Fruit fly (Drosophila melanogaster): Measurements from ENCODE around the gene Mob2.

Mob2 gene

dm6 chr3L:11587720-11588580 lies 25.9 kb upstream of the Mob2 start, which contains the start of gene rt (continued):
- TF ChIP-seq CG11247 (GFP tag; IDR thresholded peaks at IDR 0.05) (no peak), Nf-YB (GFP tag; optimal IDR thresholded peaks at IDR 0.05) (peak; percentile 29), lab (GFP tag; optimal IDR thresholded peaks at IDR 0.05) (peak; percentile 15), CG15073 (GFP tag; optimal IDR thresholded peaks at IDR 0.05) (no peak), CG12104 (GFP tag; optimal IDR thresholded peaks at IDR 0.05) (no peak), CG14441 (GFP tag; IDR thresholded peaks at IDR 0.05) (no peak), bab2 (GFP tag; optimal IDR thresholded peaks at IDR 0.05) (peak; percentile 14), nerfin-2 (GFP tag; IDR thresholded peaks at IDR 0.05; ENCODE audit: partially characterized antibody) (no peak), Ets97D (GFP tag; optimal IDR thresholded peaks at IDR 0.05) (no peak), tup (GFP tag; optimal IDR thresholded peaks at IDR 0.05) (no peak), HLH3B (GFP tag; IDR thresholded peaks at IDR 0.05) (peak; percentile 43; the same call in 1 of the 2 replicates), Atf-2 (GFP tag; optimal IDR thresholded peaks at IDR 0.05) (peak; percentile 16), klu (GFP tag; IDR thresholded peaks at IDR 0.05) (no peak), CG8944 (GFP tag; optimal IDR thresholded peaks at IDR 0.05) (no peak), lilli (GFP tag; optimal IDR thresholded peaks at IDR 0.05) (peak; percentile 47), CG2129 (GFP tag; IDR thresholded peaks at IDR 0.05; ENCODE audit: partially characterized antibody) (no peak), sr (GFP tag; IDR thresholded peaks at IDR 0.05) (no peak), CG3726 (GFP tag; IDR thresholded peaks at IDR 0.05) (0 out of 3 replicates have a peak, but pooled peaks have one; percentile 19), Lim3 (GFP tag; IDR thresholded peaks at IDR 0.05) (no peak), pros (GFP tag; optimal IDR thresholded peaks at IDR 0.05) (no peak), gsb-n (tag; optimal IDR thresholded peaks at IDR 0.05) (peak; percentile 60), CG10959 (GFP tag; IDR thresholded peaks at IDR 0.05) (0 out of 2 replicates have a peak, but pooled peaks have one; percentile 33), CG32772 (GFP tag; IDR thresholded peaks at IDR 0.05) (0 out of 2 replicates have a peak, but pooled peaks have one; percentile 27), Sox100B (GFP tag; optimal IDR thresholded peaks at IDR 0.05) (peak; percentile 69), CG6683 (GFP tag; optimal IDR thresholded peaks at IDR 0.05) (no peak), fd3F (GFP tag; optimal IDR thresholded peaks at IDR 0.05) (no peak), CG11560 (tag; IDR thresholded peaks at IDR 0.05) (no peak), psq (GFP tag; optimal IDR thresholded peaks at IDR 0.05) (peak; percentile 9), CG5180 (GFP tag; optimal IDR thresholded peaks at IDR 0.05) (no peak), ato (GFP tag; IDR thresholded peaks at IDR 0.05; ENCODE audit: partially characterized antibody) (no peak; the same call in 1 of the 2 replicates), D (optimal IDR thresholded peaks at IDR 0.05) (no peak), D (GFP tag; optimal IDR thresholded peaks at IDR 0.05) (peak; percentile 57), BtbVII (GFP tag; optimal IDR thresholded peaks at IDR 0.05) (no peak), ewg (GFP tag; optimal IDR thresholded peaks at IDR 0.05) (peak; percentile 72), CG17385 (GFP tag; optimal IDR thresholded peaks at IDR 0.05) (peak; percentile 50), CG42726 (GFP tag; IDR thresholded peaks at IDR 0.05; ENCODE audit: partially characterized antibody) (no peak), NC2β (GFP tag; optimal IDR thresholded peaks at IDR 0.05) (peak; percentile 38), insv (GFP tag; optimal IDR thresholded peaks at IDR 0.05) (no peak), Oli (tag; optimal IDR thresholded peaks at IDR 0.05) (peak; percentile 66), peb (GFP tag; IDR thresholded peaks at IDR 0.05) (peak; percentile 45; the same call in 1 of the 2 replicates), Dad (GFP tag; optimal IDR thresholded peaks at IDR 0.05) (no peak), oc (tag; optimal IDR thresholded peaks at IDR 0.05) (no peak), CG1602 (GFP tag; optimal IDR thresholded peaks at IDR 0.05) (peak; percentile 38), Drgx (GFP tag; IDR thresholded peaks at IDR 0.05) (peak; percentile 77), CG1233 (GFP tag; optimal IDR thresholded peaks at IDR 0.05) (peak; percentile 22), CG4617 (GFP tag; optimal IDR thresholded peaks at IDR 0.05; ENCODE audit: borderline replicate concordance) (no peak), pnt (GFP tag; optimal IDR thresholded peaks at IDR 0.05) (no peak), tgo (GFP tag; IDR thresholded peaks at IDR 0.05) (no peak), eyg (GFP tag; optimal IDR thresholded peaks at IDR 0.05) (no peak)

Data from whole organism, embryonic.